Worm (Caenorhabditis elegans) whole organism, midembryonic: Measurements from ENCODE around the gene kcc-1.

Experiments
- T22C8.4 ChIP-seq: fragments of 200-800 bp; sonication (Bioruptor generic); IDR thresholded peaks from 2 replicates; pipeline ENCODE4 v1.3.6; 2022; ENCODE audit warnings: missing genetic modification characterization, missing compliant biosample characterization
- cog-1 ChIP-seq: sonication (generic microtip); optimal IDR thresholded peaks from 2 replicates; lab custom pipeline; 2016; ENCODE audit warnings: missing genetic modification characterization, missing compliant biosample characterization
- flt-1 ChIP-seq: fragments of 200-800 bp; sonication (Bioruptor generic); IDR thresholded peaks from 2 replicates; pipeline ENCODE4 v1.3.6; 2022; ENCODE audit warnings: missing genetic modification characterization, missing compliant biosample characterization
- klf-2 ChIP-seq: fragments of 200-800 bp; sonication (Bioruptor generic); conservative IDR thresholded peaks from 2 replicates; pipeline ENCODE4 v1.3.6; 2022; ENCODE audit warnings: missing genetic modification reagents, missing genetic modification characterization, missing compliant biosample characterization
- med-1 ChIP-seq: sonication (generic microtip); optimal IDR thresholded peaks from 2 replicates; lab custom pipeline; 2017; ENCODE audit warnings: missing genetic modification characterization, mild to moderate bottlenecking, missing compliant biosample characterization, antibody characterized with exemption, missing genetic modification reagents; ENCODE audit not compliant: insufficient read depth
- ref-1 ChIP-seq: fragments of 200-800 bp; sonication (Bioruptor generic); conservative IDR thresholded peaks from 2 replicates; pipeline ENCODE4 v1.3.6; 2022; ENCODE audit warnings: missing genetic modification reagents, missing genetic modification characterization, missing compliant biosample characterization
- tab-1 ChIP-seq: fragments of 200-800 bp; sonication (Bioruptor generic); IDR thresholded peaks from 2 replicates; pipeline ENCODE4 v1.3.6; 2022; ENCODE audit warnings: missing genetic modification characterization, missing compliant biosample characterization
- ztf-23 ChIP-seq: fragments of 200-800 bp; sonication (Bioruptor generic); IDR thresholded peaks from 2 replicates; pipeline ENCODE4 v1.3.6; 2022; ENCODE audit warnings: missing genetic modification reagents, missing genetic modification characterization, missing compliant biosample characterization
- ztf-29 ChIP-seq: fragments of 200-800 bp; sonication (Bioruptor generic); IDR thresholded peaks from 2 replicates; pipeline ENCODE4 v1.3.6; 2022; ENCODE audit warnings: missing genetic modification reagents, missing genetic modification characterization, missing compliant biosample characterization

The kcc-1 gene

ce11 chrIV:7190409-7190808 is 15.7 kb upstream of the kcc-1 start:
- TF ChIP-seq cog-1 (tag; lab: Kevin White, UChicago) (no peak), flt-1 (GFP tag; lab: Robert Waterston, UW) (no peak), ztf-23 (no peak), klf-2 (GFP tag; lab: Robert Waterston, UW) (no peak), med-1 (no peak), ztf-29 (GFP tag; lab: Robert Waterston, UW) (no peak), tab-1 (no peak), T22C8.4 (GFP tag; lab: Robert Waterston, UW) (no peak), ref-1 (no peak)

DNA sequence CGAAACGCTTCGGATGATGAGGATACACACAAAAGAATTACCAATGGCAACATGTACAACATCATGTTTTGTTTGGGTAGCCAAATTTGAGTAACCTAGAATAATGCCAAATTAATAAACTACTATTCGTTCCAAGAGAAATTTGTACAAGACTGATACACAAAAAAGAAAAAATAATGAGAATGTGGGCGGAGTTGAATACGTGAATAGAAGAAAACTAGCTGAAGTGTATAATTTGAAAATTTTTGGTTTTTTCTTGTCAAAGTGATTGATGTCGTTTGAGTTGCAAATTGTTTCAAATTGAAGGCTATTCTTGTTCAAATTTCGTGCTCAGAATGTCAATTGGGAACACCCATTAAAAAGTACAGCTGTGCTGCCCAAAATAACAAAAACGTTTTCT is 14.3 kb upstream of the kcc-1 start, which contains the start of gene R13A1.5:
R13A1.5 (minus strand) TSS at position 101 of the 400 bp plus-strand sequence.
- TF ChIP-seq med-1 (no peak), klf-2 (GFP tag; lab: Robert Waterston, UW) (no peak), cog-1 (tag; lab: Kevin White, UChicago) (no peak), tab-1 (no peak), ztf-29 (GFP tag; lab: Robert Waterston, UW) (no peak)

- TF ChIP-seq ref-1 (no peak), T22C8.4 (GFP tag; lab: Robert Waterston, UW) (no peak), med-1 (no peak), klf-2 (GFP tag; lab: Robert Waterston, UW) (no peak), ztf-23 (no peak), tab-1 (no peak), ztf-29 (GFP tag; lab: Robert Waterston, UW) (no peak), cog-1 (tag; lab: Kevin White, UChicago) (no peak), flt-1 (GFP tag; lab: Robert Waterston, UW) (no peak)
Measured at ce11 chrIV:7195734-7196133, 10.3 kb upstream of the kcc-1 start, which contains the start of gene best-16. TSS of gene best-16 (minus strand) at chrIV:7195834.

DNA sequence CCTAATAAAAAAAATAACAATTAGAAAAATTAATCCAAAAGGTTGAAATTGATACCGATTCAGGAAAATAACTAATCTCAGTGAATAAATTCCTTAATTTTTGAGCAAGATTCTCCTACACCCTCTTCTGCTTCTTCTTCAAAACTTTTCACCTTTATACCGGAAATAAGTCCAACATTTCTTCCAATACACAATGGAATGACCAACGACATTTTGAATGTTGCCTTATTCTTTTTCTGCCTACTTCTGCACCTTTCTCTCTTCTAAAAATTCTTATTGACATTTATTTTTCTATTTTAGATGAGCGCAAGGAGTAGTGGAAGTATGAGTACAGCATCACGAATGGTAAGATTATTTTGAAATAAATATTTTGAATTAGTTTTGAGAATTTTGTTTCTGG is 9.2 kb upstream of the kcc-1 start, which contains the start of gene unc-8:
unc-8 (plus strand) TSS at position 301 of the 400 bp plus-strand sequence.
- TF ChIP-seq ztf-29 (GFP tag; lab: Robert Waterston, UW) (no peak), tab-1 (no peak), ref-1 (no peak), med-1 (no peak), ztf-23 (no peak), T22C8.4 (GFP tag; lab: Robert Waterston, UW) (no peak), flt-1 (GFP tag; lab: Robert Waterston, UW) (no peak), cog-1 (tag; lab: Kevin White, UChicago) (no peak), klf-2 (GFP tag; lab: Robert Waterston, UW) (no peak)

DNA sequence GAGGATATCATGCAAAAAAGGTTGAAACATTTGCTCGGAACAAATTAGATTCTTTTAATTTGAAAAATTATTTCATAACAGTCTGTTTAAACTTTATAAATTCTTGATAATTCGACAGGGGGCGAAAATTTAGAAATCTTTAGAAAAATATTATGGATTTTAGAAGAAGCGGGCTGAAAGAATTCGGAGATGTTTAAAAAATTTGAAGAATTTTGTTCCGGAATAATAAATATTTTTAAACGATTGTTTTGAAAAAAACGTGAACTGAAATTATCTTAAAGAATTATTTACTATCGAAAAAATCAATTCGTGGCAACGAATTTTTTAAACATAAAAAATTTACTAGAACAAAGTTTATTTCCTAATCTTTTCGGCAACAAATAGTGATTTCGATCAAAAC is 2.4 kb upstream of the kcc-1 start, which contains the start of gene R13A1.3:
R13A1.3 (plus strand) TSS at position 301 of the 400 bp plus-strand sequence.
- TF ChIP-seq tab-1 (no peak), ztf-29 (GFP tag; lab: Robert Waterston, UW) (no peak), klf-2 (GFP tag; lab: Robert Waterston, UW) (no peak), T22C8.4 (GFP tag; lab: Robert Waterston, UW) (no peak), med-1 (no peak), cog-1 (tag; lab: Kevin White, UChicago) (no peak), ref-1 (no peak), flt-1 (GFP tag; lab: Robert Waterston, UW) (no peak), ztf-23 (no peak)

- TF ChIP-seq ref-1, result no peak
- TF ChIP-seq med-1, result no peak
- TF ChIP-seq T22C8.4 (GFP tag; lab: Robert Waterston, UW), result no peak
- no peak for TF ChIP-seq tab-1
Measured at ce11 chrIV:7208961-7209360, 2.9 kb downstream of the kcc-1 start.

DNA sequence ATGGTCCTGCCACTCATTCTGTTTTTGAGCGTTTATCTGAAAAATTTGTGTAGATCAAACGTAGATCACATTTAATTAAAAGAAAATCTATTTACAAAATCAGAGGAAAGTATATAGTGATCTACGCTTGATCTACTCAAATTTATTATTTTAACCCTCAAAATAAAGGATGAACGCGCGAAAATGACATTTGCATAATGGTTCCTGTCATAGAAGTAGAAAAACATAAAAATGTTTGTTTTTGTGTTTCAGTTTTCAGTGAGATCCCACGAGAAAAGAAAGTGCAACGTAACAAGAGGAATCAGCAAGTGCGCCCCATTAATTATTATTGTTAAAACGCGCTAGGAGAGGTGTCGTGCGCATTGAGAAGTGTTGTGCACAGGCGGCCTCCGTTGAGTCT is 5.2 kb downstream of the kcc-1 start:
- TF ChIP-seq flt-1 (GFP tag; lab: Robert Waterston, UW) (no peak), ztf-29 (GFP tag; lab: Robert Waterston, UW) (no peak), cog-1 (tag; lab: Kevin White, UChicago) (no peak), T22C8.4 (GFP tag; lab: Robert Waterston, UW) (no peak), klf-2 (GFP tag; lab: Robert Waterston, UW) (no peak), tab-1 (no peak), ref-1 (no peak), ztf-23 (no peak), med-1 (no peak)

- TF ChIP-seq T22C8.4 (GFP tag; lab: Robert Waterston, UW) (no peak), med-1 (no peak)
Measured at ce11 chrIV:7212769-7213168, 6.7 kb downstream of the kcc-1 start.

- TF ChIP-seq ztf-23 (no peak), ref-1 (no peak), cog-1 (tag; lab: Kevin White, UChicago) (no peak), tab-1 (no peak), med-1 (no peak), ztf-29 (GFP tag; lab: Robert Waterston, UW) (no peak), flt-1 (GFP tag; lab: Robert Waterston, UW) (no peak), klf-2 (GFP tag; lab: Robert Waterston, UW) (no peak), T22C8.4 (GFP tag; lab: Robert Waterston, UW) (no peak)
Measured at ce11 chrIV:7216210-7216609, 10.1 kb downstream of the kcc-1 start.

DNA sequence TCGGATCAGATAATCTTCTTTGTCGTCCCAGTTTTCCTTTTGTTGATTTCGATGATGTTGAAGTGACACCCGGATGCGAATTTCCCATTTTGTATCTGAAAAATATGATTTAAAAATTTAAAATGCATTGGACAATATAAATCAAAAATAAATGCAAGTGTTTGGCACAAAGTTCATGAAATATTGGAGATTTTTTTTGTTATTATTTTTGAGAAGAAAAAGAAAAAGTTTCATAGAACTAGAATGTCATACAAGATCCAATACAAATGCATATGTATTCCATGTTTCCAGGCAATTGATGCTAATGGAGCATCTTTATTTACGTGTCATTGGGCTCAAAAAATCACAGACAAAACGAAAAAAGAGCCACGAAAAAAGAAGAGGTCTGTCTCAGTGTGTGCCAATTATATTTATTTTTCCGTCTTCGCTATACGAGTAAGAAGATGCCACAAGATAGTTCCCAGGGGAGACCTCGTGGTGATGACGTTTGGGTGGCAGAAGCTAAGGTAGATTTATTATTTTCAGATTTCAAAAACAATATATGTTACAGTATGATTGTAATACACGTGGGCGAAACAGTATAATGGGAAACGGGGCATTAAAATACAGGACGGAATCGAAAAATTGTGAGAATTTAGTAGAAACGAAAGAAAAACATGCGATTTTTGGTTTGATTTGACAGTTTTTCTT is 13.5 kb downstream of the kcc-1 start, which contains the start of the genes glb-23 and R13A1.1:
glb-23 (minus strand) TSS at position 101 of the 690 bp plus-strand sequence.
R13A1.1 (plus strand) TSS at position 640 of the 690 bp plus-strand sequence.
- TF ChIP-seq tab-1, result no peak
- no peak for TF ChIP-seq ztf-23
- no peak for TF ChIP-seq ztf-29 (GFP tag; lab: Robert Waterston, UW)
- TF ChIP-seq flt-1 (GFP tag; lab: Robert Waterston, UW), result no peak
- no peak for TF ChIP-seq cog-1 (tag; lab: Kevin White, UChicago)
